Fruit fly (Drosophila melanogaster): ENCODE data around the gene Pkc98E.

Gene Pkc98E

DNA sequence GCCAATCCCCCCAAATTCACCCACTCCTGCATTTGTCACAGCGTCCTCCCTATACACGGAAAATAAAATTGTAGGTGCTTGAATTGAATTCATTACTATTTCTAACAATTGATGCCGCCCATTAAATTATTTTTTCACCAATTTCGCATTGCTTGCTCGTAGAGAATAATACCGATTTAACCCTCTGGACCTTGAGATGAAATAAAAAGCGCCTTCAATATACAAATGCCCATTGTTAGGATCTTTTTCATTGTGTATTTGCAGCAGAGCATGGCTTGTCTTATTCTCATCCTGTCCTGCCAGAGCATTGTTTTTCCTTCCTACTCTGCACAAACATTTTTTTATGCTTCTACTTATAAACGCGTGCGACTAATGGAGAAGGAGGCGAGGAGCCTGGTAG is 52.7 kb downstream of the Pkc98E start (continued):
- TF ChIP-seq CG15073 (GFP tag; optimal IDR thresholded peaks at IDR 0.05) (no peak), zfh2 (GFP tag; optimal IDR thresholded peaks at IDR 0.05) (no peak), Optix (GFP tag; IDR thresholded peaks at IDR 0.05) (0 out of 3 replicates have a peak, but pooled peaks have one; percentile 17), ftz-f1 (GFP tag; optimal IDR thresholded peaks at IDR 0.05) (no peak), Oaz (GFP tag; IDR thresholded peaks at IDR 0.05) (no peak), CG12942 (GFP tag; optimal IDR thresholded peaks at IDR 0.05) (no peak), Doc2 (GFP tag; IDR thresholded peaks at IDR 0.05) (no peak), CG6683 (GFP tag; optimal IDR thresholded peaks at IDR 0.05) (no peak), CG4617 (GFP tag; optimal IDR thresholded peaks at IDR 0.05; ENCODE audit: borderline replicate concordance) (no peak), Sry-δ (GFP tag; optimal IDR thresholded peaks at IDR 0.05) (no peak), scrt (GFP tag; optimal IDR thresholded peaks at IDR 0.05) (no peak), CG12659 (GFP tag; optimal IDR thresholded peaks at IDR 0.05) (no peak), CG8765 (GFP tag; IDR thresholded peaks at IDR 0.05) (no peak), lab (GFP tag; optimal IDR thresholded peaks at IDR 0.05) (peak; percentile 9), CG2129 (GFP tag; IDR thresholded peaks at IDR 0.05; ENCODE audit: partially characterized antibody) (no peak), CG31365 (tag; optimal IDR thresholded peaks at IDR 0.05) (no peak), slou (GFP tag; optimal IDR thresholded peaks at IDR 0.05) (no peak)

DNA sequence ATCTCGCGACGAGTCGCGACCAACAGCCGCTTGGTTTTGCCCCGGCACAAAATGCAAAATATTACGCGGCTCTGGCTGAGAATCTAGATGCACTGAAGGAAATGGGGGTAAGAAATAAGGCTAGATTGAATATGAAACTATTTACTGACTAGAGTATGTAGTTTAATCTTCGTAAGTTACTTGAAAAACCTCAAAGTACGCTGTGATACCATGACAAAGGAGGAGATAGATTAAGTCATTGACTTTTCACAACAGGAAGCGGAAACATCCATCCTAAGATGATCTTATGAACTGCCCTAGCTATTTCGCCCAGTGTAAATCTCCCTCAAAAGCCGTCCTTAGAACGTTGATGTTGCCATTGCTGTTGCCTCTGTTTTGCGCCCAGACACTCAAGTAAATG is 55.2 kb downstream of the Pkc98E start:
- TF ChIP-seq nom (GFP tag; optimal IDR thresholded peaks at IDR 0.05) (peak; percentile 17), CG17385 (GFP tag; optimal IDR thresholded peaks at IDR 0.05) (no peak), zf30C (GFP tag; optimal IDR thresholded peaks at IDR 0.05) (peak; percentile 11), Drgx (GFP tag; IDR thresholded peaks at IDR 0.05) (peak; percentile 60; the same call in 1 of the 2 replicates), CG7556 (GFP tag; optimal IDR thresholded peaks at IDR 0.05) (peak; percentile 10), bsh (GFP tag; optimal IDR thresholded peaks at IDR 0.05) (peak in 1 of 2 experiments; percentile 45), sens (GFP tag) (peak; percentile 78), Med (GFP tag) (peak; percentile 70), CG17568 (GFP tag; optimal IDR thresholded peaks at IDR 0.05) (no peak), CG2875 (GFP tag; optimal IDR thresholded peaks at IDR 0.05) (no peak), chm (GFP tag; IDR thresholded peaks at IDR 0.05) (no peak), schlank (tag; optimal IDR thresholded peaks at IDR 0.05) (no peak), CG8924 (tag; optimal IDR thresholded peaks at IDR 0.05) (no peak), row (GFP tag; IDR thresholded peaks at IDR 0.05) (peak; percentile 45; the same call in 1 of the 3 replicates), Hand (GFP tag; optimal IDR thresholded peaks at IDR 0.05) (peak; percentile 27), pho (GFP tag; optimal IDR thresholded peaks at IDR 0.05) (peak; percentile 5), Oli (tag; optimal IDR thresholded peaks at IDR 0.05) (peak; percentile 18), sim (GFP tag; IDR thresholded peaks at IDR 0.05) (no peak), Ptx1 (GFP tag; IDR thresholded peaks at IDR 0.05) (0 out of 2 replicates have a peak, but pooled peaks have one; percentile 19), Antp (GFP tag; optimal IDR thresholded peaks at IDR 0.05) (peak; percentile 16), tll (GFP tag; optimal IDR thresholded peaks at IDR 0.05) (no peak), CG2120 (GFP tag; optimal IDR thresholded peaks at IDR 0.05) (peak; percentile 23), CG14860 (GFP tag; IDR thresholded peaks at IDR 0.05; ENCODE audit: partially characterized antibody) (no peak), Hr51 (GFP tag; optimal IDR thresholded peaks at IDR 0.05) (peak in 1 of 2 experiments; percentile 10), CG14014 (GFP tag; IDR thresholded peaks at IDR 0.05) (no peak), sisA (GFP tag; IDR thresholded peaks at IDR 0.05) (0 out of 2 replicates have a peak, but pooled peaks have one; percentile 4), CG18599 (GFP tag; optimal IDR thresholded peaks at IDR 0.05) (peak; percentile 58), Dad (GFP tag; optimal IDR thresholded peaks at IDR 0.05) (no peak), Awh (GFP tag; IDR thresholded peaks at IDR 0.05) (no peak), stc (GFP tag; IDR thresholded peaks at IDR 0.05) (0 out of 2 replicates have a peak, but pooled peaks have one; percentile 17), Hmr (GFP tag; optimal IDR thresholded peaks at IDR 0.05) (peak; percentile 29), dysf (GFP tag; IDR thresholded peaks at IDR 0.05) (peak; percentile 39; the same call in 1 of the 3 replicates), otp (GFP tag; IDR thresholded peaks at IDR 0.05) (peak; percentile 30; the same call in 1 of the 3 replicates)
